Fruit fly (Drosophila melanogaster) whole organism, embryonic: ENCODE measurements around the gene COX7B.

Source experiments
- Abd-B ChIP-seq: fragments of 200-800 bp; sonication (Bioruptor generic); optimal IDR thresholded peaks from 2 replicates; lab custom pipeline; 2018; ENCODE audit warnings: missing biosample characterization, mild to moderate bottlenecking, missing genetic modification characterization, moderate library complexity
- CG11085 ChIP-seq: fragments of 200-800 bp; sonication (Bioruptor generic); IDR thresholded peaks from 2 replicates; pipeline ENCODE4 v1.3.6; 2022; ENCODE audit warnings: missing biosample characterization, missing genetic modification characterization
- CG11456 ChIP-seq: fragments of 200-800 bp; sonication (Bioruptor generic); IDR thresholded peaks from 3 replicates; pipeline ENCODE4 v1.3.6; 2022; ENCODE audit warnings: missing biosample characterization, missing genetic modification characterization
- CG11695 ChIP-seq: fragments of 200-800 bp; sonication (Bioruptor generic); IDR thresholded peaks from 3 replicates; pipeline ENCODE4 v1.3.6; 2022; ENCODE audit warnings: missing biosample characterization, missing genetic modification characterization
- CG12236 ChIP-seq: fragments of 200-800 bp; sonication (Bioruptor generic); optimal IDR thresholded peaks from 2 replicates; lab custom pipeline; 2016; ENCODE audit warnings: missing biosample characterization, missing genetic modification characterization
- CG12769 ChIP-seq: fragments of 200-800 bp; sonication (Bioruptor generic); optimal IDR thresholded peaks from 2 replicates; lab custom pipeline; 2019; ENCODE audit warnings: missing biosample characterization, mild to moderate bottlenecking, missing genetic modification characterization, moderate library complexity
- CG13624 ChIP-seq: fragments of 200-800 bp; sonication (Bioruptor generic); optimal IDR thresholded peaks from 2 replicates; lab custom pipeline; 2016; ENCODE audit warnings: missing biosample characterization, missing genetic modification characterization
- CG15269 ChIP-seq: fragments of 200-800 bp; sonication (Bioruptor generic); optimal IDR thresholded peaks from 2 replicates; lab custom pipeline; 2018; ENCODE audit warnings: missing biosample characterization, mild to moderate bottlenecking, missing genetic modification characterization, moderate library complexity
- CG17361 ChIP-seq: fragments of 200-800 bp; sonication (Bioruptor generic); IDR thresholded peaks from 3 replicates; pipeline ENCODE4 v1.3.6; 2022; ENCODE audit warnings: missing biosample characterization, missing genetic modification characterization
- CG17612 ChIP-seq: fragments of 200-800 bp; sonication (Bioruptor generic); IDR thresholded peaks from 2 replicates; pipeline ENCODE4 v1.3.6; 2022; ENCODE audit warnings: missing biosample characterization, missing genetic modification characterization
- CG1792 ChIP-seq: fragments of 200-800 bp; sonication (Bioruptor generic); optimal IDR thresholded peaks from 2 replicates; lab custom pipeline; 2016; ENCODE audit warnings: missing biosample characterization, missing genetic modification characterization
- CG32767 ChIP-seq: fragments of 200-800 bp; sonication (Bioruptor generic); IDR thresholded peaks from 2 replicates; pipeline ENCODE4 v1.3.6; 2022; ENCODE audit warnings: missing biosample characterization, missing genetic modification characterization
- CG32772 ChIP-seq: fragments of 200-800 bp; sonication (Bioruptor generic); IDR thresholded peaks from 2 replicates; pipeline ENCODE4 v1.3.6; 2022; ENCODE audit warnings: missing biosample characterization, missing genetic modification characterization
- CG4328 ChIP-seq: fragments of 200-800 bp; sonication (Bioruptor generic); optimal IDR thresholded peaks from 3 replicates; lab custom pipeline; 2017; ENCODE audit warnings: missing biosample characterization, missing genetic modification reagents, missing genetic modification characterization
- CG6175 ChIP-seq: fragments of 200-800 bp; sonication (Bioruptor generic); IDR thresholded peaks from 3 replicates; pipeline ENCODE4 v1.3.6; 2022; ENCODE audit warnings: missing biosample characterization, missing genetic modification characterization
- CG7556 ChIP-seq: fragments of 200-800 bp; sonication (Bioruptor generic); optimal IDR thresholded peaks from 2 replicates; lab custom pipeline; 2017; ENCODE audit warnings: missing biosample characterization, mild to moderate bottlenecking, missing genetic modification characterization
- CG7839 ChIP-seq: fragments of 200-800 bp; sonication (Bioruptor generic); optimal IDR thresholded peaks from 3 replicates; lab custom pipeline; 2018; ENCODE audit warnings: missing biosample characterization, mild to moderate bottlenecking, missing genetic modification characterization, moderate library complexity
- CG9437 ChIP-seq: fragments of 200-800 bp; sonication (Bioruptor generic); optimal IDR thresholded peaks from 2 replicates; lab custom pipeline; 2018; ENCODE audit warnings: missing biosample characterization, mild to moderate bottlenecking, missing genetic modification characterization
- CG9932 ChIP-seq: fragments of 200-800 bp; sonication (Bioruptor generic); IDR thresholded peaks from 2 replicates; pipeline ENCODE4 v1.3.6; 2022; ENCODE audit warnings: missing biosample characterization, missing genetic modification characterization
- Dad ChIP-seq: fragments of 200-800 bp; sonication (Bioruptor generic); optimal IDR thresholded peaks from 3 replicates; lab custom pipeline; 2016; ENCODE audit warnings: missing biosample characterization, missing genetic modification characterization
- Ets65A ChIP-seq: fragments of 200-800 bp; sonication (Bioruptor generic); peaks from one replicate; lab custom pipeline; 2016; ENCODE audit warnings: missing biosample characterization, missing genetic modification characterization
- H15 ChIP-seq: fragments of 200-800 bp; sonication (Bioruptor generic); IDR thresholded peaks from 3 replicates; pipeline ENCODE4 v1.3.6; 2022; ENCODE audit warnings: missing biosample characterization, missing genetic modification characterization
- Hand ChIP-seq: fragments of 200-800 bp; sonication (Bioruptor generic); optimal IDR thresholded peaks from 2 replicates; lab custom pipeline; 2017; ENCODE audit warnings: mild to moderate bottlenecking, missing biosample characterization, missing genetic modification reagents, missing genetic modification characterization
- Hey ChIP-seq: fragments of 200-800 bp; sonication (Bioruptor generic); optimal IDR thresholded peaks from 3 replicates; lab custom pipeline; 2018; ENCODE audit warnings: missing biosample characterization, mild to moderate bottlenecking, missing genetic modification characterization
- Lhr ChIP-seq: fragments of 200-800 bp; sonication (Bioruptor generic); optimal IDR thresholded peaks from 3 replicates; lab custom pipeline; 2017; ENCODE audit warnings: mild to moderate bottlenecking, missing biosample characterization, missing genetic modification reagents, missing genetic modification characterization
- Lim3 ChIP-seq: fragments of 200-800 bp; sonication (Bioruptor generic); IDR thresholded peaks from 2 replicates; pipeline ENCODE4 v1.3.6; 2022; ENCODE audit warnings: missing biosample characterization, missing genetic modification characterization
- Med ChIP-seq: fragments of 200-800 bp; sonication (Bioruptor generic); peaks from one replicate; lab custom pipeline; 2016; ENCODE audit warnings: missing biosample characterization, missing genetic modification characterization, mild to moderate bottlenecking, inconsistent platforms, moderate library complexity
- Mes4 ChIP-seq: fragments of 200-800 bp; sonication (Bioruptor generic); optimal IDR thresholded peaks from 2 replicates; lab custom pipeline; 2016; ENCODE audit warnings: missing biosample characterization, missing genetic modification characterization
- Oli ChIP-seq: fragments of 200-800 bp; sonication (Bioruptor generic); optimal IDR thresholded peaks from 2 replicates; lab custom pipeline; 2018; ENCODE audit warnings: missing biosample characterization, mild to moderate bottlenecking, missing genetic modification characterization, moderate library complexity
- PHDP ChIP-seq: fragments of 200-800 bp; sonication (Bioruptor generic); optimal IDR thresholded peaks from 3 replicates; lab custom pipeline; 2018; ENCODE audit warnings: missing biosample characterization, mild to moderate bottlenecking, missing genetic modification characterization, moderate library complexity
- Sry-β ChIP-seq: fragments of 200-800 bp; sonication (Bioruptor generic); optimal IDR thresholded peaks from 2 replicates; lab custom pipeline; 2018; ENCODE audit warnings: missing biosample characterization, mild to moderate bottlenecking, missing genetic modification characterization, moderate library complexity
- Sry-δ ChIP-seq: fragments of 200-800 bp; sonication (Bioruptor generic); optimal IDR thresholded peaks from 2 replicates; lab custom pipeline; 2016; ENCODE audit warnings: missing biosample characterization, missing genetic modification characterization
- abd-A ChIP-seq: fragments of 200-800 bp; sonication (Bioruptor generic); optimal IDR thresholded peaks from 3 replicates; lab custom pipeline; 2019; ENCODE audit warnings: missing biosample characterization, mild to moderate bottlenecking, missing genetic modification characterization, moderate library complexity
- br ChIP-seq: fragments of >200 bp; optimal IDR thresholded peaks from 2 replicates; lab custom pipeline; 2017
- cg ChIP-seq: fragments of 200-800 bp; sonication (Bioruptor generic); optimal IDR thresholded peaks from 3 replicates; lab custom pipeline; 2019; ENCODE audit warnings: missing biosample characterization, mild to moderate bottlenecking, missing genetic modification characterization, moderate library complexity
- crc ChIP-seq: fragments of 200-800 bp; sonication (Bioruptor generic); optimal IDR thresholded peaks from 2 replicates; lab custom pipeline; 2016; ENCODE audit warnings: missing biosample characterization, missing genetic modification characterization
- crol ChIP-seq: fragments of 200-800 bp; sonication (Bioruptor generic); IDR thresholded peaks from 2 replicates; pipeline ENCODE4 v1.3.6; 2022; ENCODE audit warnings: missing biosample characterization, missing genetic modification characterization
- crp ChIP-seq, 2 experiments: fragments of 200-800 bp; sonication (Bioruptor generic); optimal IDR thresholded peaks; 2 replicates in 1 of 2; 3 replicates in 1 of 2; lab custom pipeline; 2017; ENCODE audit warnings: missing biosample characterization in 2 of 2, missing genetic modification characterization in 2 of 2, mild to moderate bottlenecking in 1 of 2, moderate library complexity in 1 of 2
- eyg ChIP-seq: fragments of 200-800 bp; sonication (Bioruptor generic); optimal IDR thresholded peaks from 3 replicates; lab custom pipeline; 2016; ENCODE audit warnings: missing biosample characterization, missing genetic modification characterization
- gsb ChIP-seq: fragments of 200-800 bp; sonication (Bioruptor generic); IDR thresholded peaks from 2 replicates; pipeline ENCODE4 v1.3.6; 2022; ENCODE audit warnings: missing biosample characterization, missing genetic modification characterization
- gsb-n ChIP-seq: fragments of 200-800 bp; sonication (Bioruptor generic); optimal IDR thresholded peaks from 3 replicates; lab custom pipeline; 2018; ENCODE audit warnings: missing biosample characterization, mild to moderate bottlenecking, missing genetic modification characterization
- h ChIP-seq: fragments of >200 bp; optimal IDR thresholded peaks from 2 replicates; lab custom pipeline; 2017
- hb ChIP-seq: fragments of 200-800 bp; sonication (Bioruptor generic); IDR thresholded peaks from 3 replicates; pipeline ENCODE4 v1.3.6; 2022; ENCODE audit warnings: missing biosample characterization, missing genetic modification characterization; ENCODE audit not compliant: partially characterized antibody
- jing ChIP-seq: fragments of 200-800 bp; sonication (Bioruptor generic); optimal IDR thresholded peaks from 2 replicates; lab custom pipeline; 2018; ENCODE audit warnings: missing biosample characterization, mild to moderate bottlenecking, missing genetic modification characterization
- lola ChIP-seq, 3 experiments: fragments of >200 bp in 2 of 3; fragments of 200-800 bp in 1 of 3; sonication (Bioruptor generic) in 1 of 3; optimal IDR thresholded peaks; 2 replicates each; lab custom pipeline; 2017 to 2019; ENCODE audit warnings: missing biosample characterization in 3 of 3, missing genetic modification characterization in 3 of 3, mild to moderate bottlenecking in 1 of 3, moderate library complexity in 1 of 3
- nerfin-1 ChIP-seq: fragments of 200-800 bp; sonication (Bioruptor generic); optimal IDR thresholded peaks from 3 replicates; lab custom pipeline; 2019; ENCODE audit warnings: missing biosample characterization, mild to moderate bottlenecking, missing genetic modification characterization, moderate library complexity
- oc ChIP-seq: fragments of 200-800 bp; sonication (Bioruptor generic); optimal IDR thresholded peaks from 2 replicates; lab custom pipeline; 2018; ENCODE audit warnings: missing biosample characterization, mild to moderate bottlenecking, missing genetic modification characterization, moderate library complexity
- ro ChIP-seq: fragments of 200-800 bp; sonication (Bioruptor generic); IDR thresholded peaks from 2 replicates; pipeline ENCODE4 v1.3.6; 2022; ENCODE audit warnings: missing biosample characterization, missing genetic modification characterization
- schlank ChIP-seq: fragments of 200-800 bp; sonication (Bioruptor generic); optimal IDR thresholded peaks from 2 replicates; lab custom pipeline; 2018; ENCODE audit warnings: missing biosample characterization, mild to moderate bottlenecking, missing genetic modification characterization
- sd ChIP-seq: fragments of 200-800 bp; sonication (Bioruptor generic); optimal IDR thresholded peaks from 3 replicates; lab custom pipeline; 2018; ENCODE audit warnings: missing biosample characterization, mild to moderate bottlenecking, missing genetic modification characterization, moderate library complexity
- sr ChIP-seq: fragments of 200-800 bp; sonication (Bioruptor generic); IDR thresholded peaks from 3 replicates; pipeline ENCODE4 v1.3.6; 2022; ENCODE audit warnings: missing biosample characterization, missing genetic modification characterization

COX7B gene

dm6 chr3L:17399014-17399413 lies 26.3 kb upstream of the COX7B start:
- TF ChIP-seq CG4328 (GFP tag; lab: Kevin White, UChicago) (no peak), CG1792 (GFP tag; lab: Kevin White, UChicago) (no peak), hb (GFP tag; lab: Robert Waterston, UW) (no peak), CG12769 (tag; lab: Kevin White, UChicago) (no peak), jing (GFP tag; lab: Kevin White, UChicago) (no peak), CG13624 (GFP tag; lab: Kevin White, UChicago) (no peak), abd-A (tag; lab: Kevin White, UChicago) (peak; percentile 81), H15 (GFP tag; lab: Robert Waterston, UW) (no peak), ro (GFP tag; lab: Robert Waterston, UW) (no peak), crc (no peak), Oli (tag; lab: Kevin White, UChicago) (no peak), oc (no peak), Abd-B (no peak), Hey (tag; lab: Kevin White, UChicago) (no peak), gsb-n (no peak), sd (tag; lab: Kevin White, UChicago) (peak; percentile 7), CG7556 (no peak)

- no peak for TF ChIP-seq CG9932 (GFP tag; lab: Robert Waterston, UW)
- no peak for TF ChIP-seq CG17361 (GFP tag; lab: Robert Waterston, UW)
- no peak for TF ChIP-seq PHDP (tag; lab: Kevin White, UChicago)
- no peak for TF ChIP-seq CG9437
- no peak for TF ChIP-seq crol
- TF ChIP-seq br (lab: Kevin White, UChicago) = no peak
- no peak for TF ChIP-seq Hand (GFP tag; lab: Kevin White, UChicago)
- no peak for TF ChIP-seq CG32772
- TF ChIP-seq CG32767 = no peak
- no peak for TF ChIP-seq Sry-β (GFP tag; lab: Kevin White, UChicago)
- TF ChIP-seq CG6175 (GFP tag; lab: Robert Waterston, UW) = no peak
Observed at dm6 chr3L:17400911-17401310, 24.4 kb upstream of the COX7B start.

- TF ChIP-seq CG17612 (GFP tag; lab: Robert Waterston, UW) (no peak), CG7839 (tag; lab: Kevin White, UChicago) (no peak), gsb (GFP tag; lab: Robert Waterston, UW) (no peak), eyg (GFP tag; lab: Kevin White, UChicago) (no peak), CG12236 (no peak), crol (peak; percentile 34; the same call in 1 of the 2 replicates), CG11456 (GFP tag; lab: Robert Waterston, UW) (0 out of 3 replicates have a peak, but pooled peaks have one; percentile 3), Dad (GFP tag; lab: Kevin White, UChicago) (no peak), schlank (tag; lab: Kevin White, UChicago) (no peak), sr (GFP tag; lab: Robert Waterston, UW) (0 out of 3 replicates have a peak, but pooled peaks have one; percentile 9), crp (GFP tag; optimal IDR thresholded peaks at IDR 0.05; lab: Kevin White, UChicago) (no peak), h (lab: Kevin White, UChicago) (no peak), Lim3 (no peak), CG15269 (tag; lab: Kevin White, UChicago) (no peak), lola (GFP tag; optimal IDR thresholded peaks at IDR 0.05; lab: Kevin White, UChicago) (no peak), cg (GFP tag; lab: Kevin White, UChicago) (no peak), CG11085 (GFP tag; lab: Robert Waterston, UW) (no peak), nerfin-1 (tag; lab: Kevin White, UChicago) (no peak), CG6175 (GFP tag; lab: Robert Waterston, UW) (0 out of 3 replicates have a peak, but pooled peaks have one; percentile 21), Ets65A (GFP tag; lab: Kevin White, UChicago) (peak; percentile 83), CG11695 (no peak), Med (peak; percentile 63), Lhr (GFP tag; lab: Kevin White, UChicago) (no peak), Sry-δ (GFP tag; lab: Kevin White, UChicago) (no peak), Mes4 (GFP tag; lab: Kevin White, UChicago) (no peak)
Observed at dm6 chr3L:17401411-17401810, 23.9 kb upstream of the COX7B start.
